Fruit fly (Drosophila melanogaster): Measurements from ENCODE around the gene CG3168.
A peak's percentile ranks its signal among the peaks of the same experiment; 100 is the strongest.

Gene CG3168

dm6 chrX:6696467-6696866 lies 43.3 kb downstream of the CG3168 start (continued):
- peak in 1 of 2 experiments; percentile 58 for TF ChIP-seq Eip74EF (GFP tag; optimal IDR thresholded peaks at IDR 0.05)
- TF ChIP-seq NFAT (GFP tag; IDR thresholded peaks at IDR 0.05) = no peak
- peak; percentile 80 for TF ChIP-seq CG13424 (tag; optimal IDR thresholded peaks at IDR 0.05)
- TF ChIP-seq Sry-β (GFP tag; optimal IDR thresholded peaks at IDR 0.05) = no peak
- no peak for TF ChIP-seq tna (GFP tag; IDR thresholded peaks at IDR 0.05; ENCODE audit: partially characterized antibody)
- TF ChIP-seq unc-4 (GFP tag; IDR thresholded peaks at IDR 0.05; ENCODE audit: partially characterized antibody) = no peak
- peak; percentile 58 for TF ChIP-seq CG5180 (GFP tag; optimal IDR thresholded peaks at IDR 0.05)
- TF ChIP-seq gcm2 (GFP tag; optimal IDR thresholded peaks at IDR 0.05) = peak; percentile 51
- 0 out of 2 replicates have a peak, but pooled peaks have one; percentile 17 for TF ChIP-seq crol (GFP tag; IDR thresholded peaks at IDR 0.05)
- TF ChIP-seq CG17361 (GFP tag; IDR thresholded peaks at IDR 0.05) = peak; percentile 72
- peak; percentile 72 for TF ChIP-seq NfI (GFP tag; optimal IDR thresholded peaks at IDR 0.05)
- peak; percentile 75 for TF ChIP-seq unpg (GFP tag; optimal IDR thresholded peaks at IDR 0.05)
- TF ChIP-seq CG7987 (GFP tag; optimal IDR thresholded peaks at IDR 0.05) = no peak
- peak; percentile 68 for TF ChIP-seq Rfx (GFP tag; IDR thresholded peaks at IDR 0.05)
- TF ChIP-seq MTF-1 (GFP tag; optimal IDR thresholded peaks at IDR 0.05; ENCODE audit: borderline replicate concordance) = peak; percentile 47
- TF ChIP-seq CG13287 (GFP tag; IDR thresholded peaks at IDR 0.05; ENCODE audit: partially characterized antibody) = no peak
- peak; percentile 52; the same call in 1 of the 3 replicates for TF ChIP-seq zfh1 (GFP tag; IDR thresholded peaks at IDR 0.05)
- no peak for TF ChIP-seq Nf-YA (GFP tag; IDR thresholded peaks at IDR 0.05)
- TF ChIP-seq NC2β (GFP tag; optimal IDR thresholded peaks at IDR 0.05) = peak; percentile 61
- peak; percentile 39 for TF ChIP-seq CG11398 (GFP tag; optimal IDR thresholded peaks at IDR 0.05)
- TF ChIP-seq grn (GFP tag; optimal IDR thresholded peaks at IDR 0.05) = no peak
- no peak for TF ChIP-seq ash1 (GFP tag; optimal IDR thresholded peaks at IDR 0.05)
- peak; percentile 69; the same call in 1 of the 2 replicates for TF ChIP-seq CG14014 (GFP tag; IDR thresholded peaks at IDR 0.05)
- no peak for TF ChIP-seq Jarid2 (GFP tag; optimal IDR thresholded peaks at IDR 0.05)
- peak; percentile 34 for TF ChIP-seq dmrt11E (tag; optimal IDR thresholded peaks at IDR 0.05)
- TF ChIP-seq Chrac-16 (GFP tag; optimal IDR thresholded peaks at IDR 0.05) = peak; percentile 33
- no peak for TF ChIP-seq knrl (GFP tag; IDR thresholded peaks at IDR 0.05; ENCODE audit: partially characterized antibody)
- TF ChIP-seq CG9797 (GFP tag; optimal IDR thresholded peaks at IDR 0.05) = no peak
- TF ChIP-seq bcd (GFP tag; optimal IDR thresholded peaks at IDR 0.05) = peak; percentile 65
- peak; percentile 43 for TF ChIP-seq Mad (GFP tag; optimal IDR thresholded peaks at IDR 0.05)
- TF ChIP-seq dm (GFP tag; optimal IDR thresholded peaks at IDR 0.05) = no peak
- TF ChIP-seq CG3847 (GFP tag; IDR thresholded peaks at IDR 0.05) = peak; percentile 59; the same call in 1 of the 2 replicates
- TF ChIP-seq Hr78 (GFP tag; optimal IDR thresholded peaks at IDR 0.05) = peak in 1 of 2 experiments; percentile 8
- peak; percentile 70 for TF ChIP-seq stc (GFP tag; IDR thresholded peaks at IDR 0.05)
- peak; percentile 88 for TF ChIP-seq sens (GFP tag)
- no peak for TF ChIP-seq Poxn (GFP tag; IDR thresholded peaks at IDR 0.05)
- no peak for TF ChIP-seq Stat92E (GFP tag; optimal IDR thresholded peaks at IDR 0.05)
- no peak for TF ChIP-seq CG10274 (GFP tag; optimal IDR thresholded peaks at IDR 0.05)
- TF ChIP-seq gro (GFP tag; optimal IDR thresholded peaks at IDR 0.05) = peak; percentile 79
- peak; percentile 81 for TF ChIP-seq CG11695 (GFP tag; IDR thresholded peaks at IDR 0.05)
- TF ChIP-seq trem (tag; optimal IDR thresholded peaks at IDR 0.05) = peak; percentile 12
- peak; percentile 49 for TF ChIP-seq bab2 (GFP tag; optimal IDR thresholded peaks at IDR 0.05)
- TF ChIP-seq Dll (GFP tag; IDR thresholded peaks at IDR 0.05; ENCODE audit: partially characterized antibody) = no peak
- TF ChIP-seq CG18599 (GFP tag; optimal IDR thresholded peaks at IDR 0.05) = peak; percentile 94
- peak; percentile 16 for TF ChIP-seq CG3407 (GFP tag; optimal IDR thresholded peaks at IDR 0.05)
- TF ChIP-seq CG32532 (GFP tag; IDR thresholded peaks at IDR 0.05) = peak; percentile 72; the same call in 1 of the 2 replicates
- peak; percentile 49; the same call in 1 of the 2 replicates for TF ChIP-seq onecut (GFP tag; IDR thresholded peaks at IDR 0.05)
- peak; percentile 53 for TF ChIP-seq CG17829 (tag; optimal IDR thresholded peaks at IDR 0.05)
- 0 out of 3 replicates have a peak, but pooled peaks have one; percentile 29 for TF ChIP-seq CG11093 (GFP tag; IDR thresholded peaks at IDR 0.05)

Data from whole organism, embryonic.